Fruit fly (Drosophila melanogaster) whole organism, embryonic: Measurements from ENCODE around the gene lectin-37Db.

Experiments
- BEAF-32 ChIP-seq: fragments of 200-800 bp; sonication (Bioruptor generic); optimal IDR thresholded peaks from 3 replicates; lab custom pipeline; 2017; ENCODE audit warnings: missing biosample characterization, missing genetic modification characterization, mild to moderate bottlenecking, moderate library complexity, missing genetic modification reagents
- Bgb ChIP-seq: fragments of 200-800 bp; sonication (Bioruptor generic); IDR thresholded peaks from 2 replicates; pipeline ENCODE4 v1.3.6; 2022; ENCODE audit warnings: missing biosample characterization, missing genetic modification characterization; ENCODE audit not compliant: partially characterized antibody
- CG10147 ChIP-seq: fragments of 200-800 bp; sonication (Bioruptor generic); optimal IDR thresholded peaks from 2 replicates; lab custom pipeline; 2019; ENCODE audit warnings: missing biosample characterization, mild to moderate bottlenecking, missing genetic modification characterization, moderate library complexity
- CG10959 ChIP-seq: fragments of 200-800 bp; sonication (Bioruptor generic); IDR thresholded peaks from 2 replicates; pipeline ENCODE4 v1.3.6; 2022; ENCODE audit warnings: missing biosample characterization, missing genetic modification characterization
- CG10979 ChIP-seq: fragments of 200-800 bp; sonication (Bioruptor generic); optimal IDR thresholded peaks from 2 replicates; lab custom pipeline; 2018; ENCODE audit warnings: missing biosample characterization, mild to moderate bottlenecking, missing genetic modification characterization, moderate library complexity
- CG11560 ChIP-seq: fragments of 200-800 bp; sonication (Bioruptor generic); IDR thresholded peaks from 3 replicates; pipeline ENCODE4 v1.3.6; 2022; ENCODE audit warnings: missing biosample characterization, missing genetic modification characterization
- CG14014 ChIP-seq: fragments of 200-800 bp; sonication (Bioruptor generic); IDR thresholded peaks from 2 replicates; pipeline ENCODE4 v1.3.6; 2022; ENCODE audit warnings: missing biosample characterization, missing genetic modification characterization
- CG18619 ChIP-seq: fragments of 200-800 bp; sonication (Bioruptor generic); optimal IDR thresholded peaks from 3 replicates; lab custom pipeline; 2017; ENCODE audit warnings: missing biosample characterization, mild to moderate bottlenecking, missing genetic modification characterization
- CG30020 ChIP-seq: fragments of 200-800 bp; optimal IDR thresholded peaks from 2 replicates; lab custom pipeline; 2019; ENCODE audit warnings: missing biosample characterization, mild to moderate bottlenecking, missing genetic modification characterization, moderate library complexity
- CG31365 ChIP-seq: fragments of 200-800 bp; sonication (Bioruptor generic); optimal IDR thresholded peaks from 2 replicates; lab custom pipeline; 2018; ENCODE audit warnings: missing biosample characterization, mild to moderate bottlenecking, missing genetic modification characterization
- CG3163 ChIP-seq: fragments of 200-800 bp; sonication (Bioruptor generic); optimal IDR thresholded peaks from 3 replicates; lab custom pipeline; 2016; ENCODE audit warnings: missing biosample characterization, missing genetic modification characterization
- CG32767 ChIP-seq: fragments of 200-800 bp; sonication (Bioruptor generic); IDR thresholded peaks from 2 replicates; pipeline ENCODE4 v1.3.6; 2022; ENCODE audit warnings: missing biosample characterization, missing genetic modification characterization
- CG32772 ChIP-seq: fragments of 200-800 bp; sonication (Bioruptor generic); IDR thresholded peaks from 2 replicates; pipeline ENCODE4 v1.3.6; 2022; ENCODE audit warnings: missing biosample characterization, missing genetic modification characterization
- CG4282 ChIP-seq: fragments of 200-800 bp; sonication (Bioruptor generic); optimal IDR thresholded peaks from 2 replicates; lab custom pipeline; 2016; ENCODE audit warnings: missing biosample characterization, missing genetic modification characterization
- CG4404 ChIP-seq: fragments of 200-800 bp; sonication (Bioruptor generic); IDR thresholded peaks from 2 replicates; pipeline ENCODE4 v1.3.6; 2022; ENCODE audit warnings: missing biosample characterization, missing genetic modification characterization
- CG4730 ChIP-seq: fragments of 200-800 bp; sonication (Bioruptor generic); IDR thresholded peaks from 2 replicates; pipeline ENCODE4 v1.3.6; 2022; ENCODE audit warnings: missing biosample characterization, missing genetic modification characterization
- CG6654 ChIP-seq: fragments of 200-800 bp; sonication (Bioruptor generic); optimal IDR thresholded peaks from 2 replicates; lab custom pipeline; 2017; ENCODE audit warnings: missing biosample characterization, mild to moderate bottlenecking, missing genetic modification characterization
- CG7786 ChIP-seq: fragments of 200-800 bp; sonication (Bioruptor generic); optimal IDR thresholded peaks from 2 replicates; lab custom pipeline; 2016; ENCODE audit warnings: missing biosample characterization, missing genetic modification characterization
- CG8944 ChIP-seq: fragments of 200-800 bp; sonication (Bioruptor generic); optimal IDR thresholded peaks from 3 replicates; lab custom pipeline; 2016; ENCODE audit warnings: missing biosample characterization, missing genetic modification characterization
- Chrac-16 ChIP-seq: fragments of 200-800 bp; sonication (Bioruptor generic); optimal IDR thresholded peaks from 3 replicates; lab custom pipeline; 2016; ENCODE audit warnings: missing biosample characterization, missing genetic modification characterization
- Dek ChIP-seq: fragments of 200-800 bp; sonication (Bioruptor generic); optimal IDR thresholded peaks from 3 replicates; lab custom pipeline; 2019; ENCODE audit warnings: missing biosample characterization, mild to moderate bottlenecking, missing genetic modification characterization, moderate library complexity
- Dref ChIP-seq: fragments of 200-800 bp; sonication (Bioruptor generic); IDR thresholded peaks from 2 replicates; pipeline ENCODE4 v1.3.6; 2022; ENCODE audit warnings: missing biosample characterization, missing genetic modification characterization
- Elba2 ChIP-seq: fragments of 200-800 bp; sonication (Bioruptor generic); optimal IDR thresholded peaks from 3 replicates; lab custom pipeline; 2016; ENCODE audit warnings: missing biosample characterization, missing genetic modification characterization
- Fer1 ChIP-seq: fragments of 200-800 bp; sonication (Bioruptor generic); optimal IDR thresholded peaks from 2 replicates; lab custom pipeline; 2017; ENCODE audit warnings: missing biosample characterization, mild to moderate bottlenecking, missing genetic modification characterization
- H2.0 ChIP-seq: fragments of 200-800 bp; sonication (Bioruptor generic); IDR thresholded peaks from 2 replicates; pipeline ENCODE4 v1.3.6; 2022; ENCODE audit warnings: missing biosample characterization, missing genetic modification characterization
- Hand ChIP-seq: fragments of 200-800 bp; sonication (Bioruptor generic); optimal IDR thresholded peaks from 2 replicates; lab custom pipeline; 2017; ENCODE audit warnings: mild to moderate bottlenecking, missing biosample characterization, missing genetic modification reagents, missing genetic modification characterization
- Hsf ChIP-seq: fragments of 200-800 bp; sonication (Bioruptor generic); optimal IDR thresholded peaks from 3 replicates; lab custom pipeline; 2016; ENCODE audit warnings: missing biosample characterization, missing genetic modification characterization
- Kr ChIP-seq: fragments of 200-800 bp; sonication (Bioruptor generic); optimal IDR thresholded peaks from 2 replicates; lab custom pipeline; 2017; ENCODE audit warnings: missing biosample characterization, mild to moderate bottlenecking, missing genetic modification characterization
- MTF-1 ChIP-seq: fragments of 200-800 bp; sonication (Bioruptor generic); optimal IDR thresholded peaks from 2 replicates; lab custom pipeline; 2018; ENCODE audit warnings: missing biosample characterization, mild to moderate bottlenecking, missing genetic modification characterization, borderline replicate concordance
- Mes4 ChIP-seq: fragments of 200-800 bp; sonication (Bioruptor generic); optimal IDR thresholded peaks from 2 replicates; lab custom pipeline; 2016; ENCODE audit warnings: missing biosample characterization, missing genetic modification characterization
- Opbp ChIP-seq: fragments of 200-800 bp; sonication (Bioruptor generic); IDR thresholded peaks from 3 replicates; pipeline ENCODE4 v1.3.6; 2022; ENCODE audit warnings: missing biosample characterization, missing genetic modification characterization; ENCODE audit not compliant: partially characterized antibody
- Sin3A ChIP-seq: fragments of >200 bp; optimal IDR thresholded peaks from 2 replicates; lab custom pipeline; 2018
- Taf1 ChIP-seq: fragments of 200-800 bp; sonication (Bioruptor generic); IDR thresholded peaks from 2 replicates; pipeline ENCODE4 v1.3.6; 2022; ENCODE audit warnings: missing biosample characterization, missing genetic modification characterization
- Usf ChIP-seq: fragments of 200-800 bp; sonication (Bioruptor generic); optimal IDR thresholded peaks from 2 replicates; lab custom pipeline; 2017; ENCODE audit warnings: missing genotype, missing biosample characterization, missing genetic modification characterization
- ac ChIP-seq: fragments of 200-800 bp; sonication (Bioruptor generic); optimal IDR thresholded peaks from 3 replicates; lab custom pipeline; 2017; ENCODE audit warnings: missing biosample characterization, mild to moderate bottlenecking, missing genetic modification characterization
- bbx ChIP-seq: fragments of 200-800 bp; sonication (Bioruptor generic); IDR thresholded peaks from 2 replicates; pipeline ENCODE4 v1.3.6; 2022; ENCODE audit warnings: missing biosample characterization, missing genetic modification characterization; ENCODE audit not compliant: partially characterized antibody
- chinmo ChIP-seq: fragments of 200-800 bp; sonication (Bioruptor generic); IDR thresholded peaks from 4 replicates; pipeline ENCODE4 v1.3.6; 2022; ENCODE audit warnings: missing biosample characterization, missing genetic modification characterization; ENCODE audit not compliant: partially characterized antibody
- croc ChIP-seq: fragments of 200-800 bp; sonication (Bioruptor generic); conservative IDR thresholded peaks from 3 replicates; pipeline ENCODE4 v1.3.6; 2022; ENCODE audit warnings: missing biosample characterization, missing genetic modification characterization
- en ChIP-seq: fragments of 200-800 bp; sonication (Bioruptor generic); optimal IDR thresholded peaks from 2 replicates; lab custom pipeline; 2016; ENCODE audit warnings: missing biosample characterization, missing genetic modification characterization
- fd3F ChIP-seq: fragments of 200-800 bp; sonication (Bioruptor generic); optimal IDR thresholded peaks from 2 replicates; lab custom pipeline; 2018; ENCODE audit warnings: missing biosample characterization, mild to moderate bottlenecking, missing genetic modification characterization, moderate library complexity
- ftz-f1 ChIP-seq: fragments of 200-800 bp; sonication (Bioruptor generic); optimal IDR thresholded peaks from 2 replicates; lab custom pipeline; 2016; ENCODE audit warnings: missing biosample characterization, missing genetic modification characterization
- inv ChIP-seq: fragments of 200-800 bp; sonication (Bioruptor generic); IDR thresholded peaks from 2 replicates; pipeline ENCODE4 v1.3.6; 2022; ENCODE audit warnings: missing biosample characterization, missing genetic modification characterization; ENCODE audit not compliant: partially characterized antibody
- kni ChIP-seq: fragments of 200-800 bp; sonication (Bioruptor generic); optimal IDR thresholded peaks from 3 replicates; lab custom pipeline; 2017; ENCODE audit warnings: mild to moderate bottlenecking, missing biosample characterization, missing genetic modification reagents, missing genetic modification characterization
- lola ChIP-seq, 3 experiments: fragments of >200 bp in 2 of 3; fragments of 200-800 bp in 1 of 3; sonication (Bioruptor generic) in 1 of 3; optimal IDR thresholded peaks; 2 replicates each; lab custom pipeline; 2017 to 2019; ENCODE audit warnings: missing biosample characterization in 3 of 3, missing genetic modification characterization in 3 of 3, mild to moderate bottlenecking in 1 of 3, moderate library complexity in 1 of 3
- onecut ChIP-seq: fragments of 200-800 bp; sonication (Bioruptor generic); IDR thresholded peaks from 2 replicates; pipeline ENCODE4 v1.3.6; 2022; ENCODE audit warnings: missing biosample characterization, missing genetic modification characterization
- ro ChIP-seq: fragments of 200-800 bp; sonication (Bioruptor generic); IDR thresholded peaks from 2 replicates; pipeline ENCODE4 v1.3.6; 2022; ENCODE audit warnings: missing biosample characterization, missing genetic modification characterization
- sug ChIP-seq: fragments of 200-800 bp; optimal IDR thresholded peaks from 2 replicates; lab custom pipeline; 2019; ENCODE audit warnings: missing biosample characterization, mild to moderate bottlenecking, missing genetic modification characterization, moderate library complexity
- tna ChIP-seq: fragments of 200-800 bp; sonication (Bioruptor generic); IDR thresholded peaks from 2 replicates; pipeline ENCODE4 v1.3.6; 2022; ENCODE audit warnings: missing biosample characterization, missing genetic modification characterization; ENCODE audit not compliant: partially characterized antibody
- toy ChIP-seq: fragments of 200-800 bp; sonication (Bioruptor generic); IDR thresholded peaks from 2 replicates; pipeline ENCODE4 v1.3.6; 2022; ENCODE audit warnings: missing biosample characterization, missing genetic modification characterization
- ttk ChIP-seq: fragments of 200-800 bp; sonication (Bioruptor generic); IDR thresholded peaks from 2 replicates; pipeline ENCODE4 v2.1.2; 2022; ENCODE audit warnings: missing biosample characterization, missing genetic modification characterization

The lectin-37Db gene

dm6 chr2L:19444734-19445140 is 25.9 kb downstream of the lectin-37Db start, which contains the start of gene Hs2st:
TSS of gene Hs2st (minus strand) at chr2L:19444750.
- TF ChIP-seq CG4282 (GFP tag; lab: Kevin White, UChicago), result peak; percentile 88
- TF ChIP-seq bbx (GFP tag; lab: Robert Waterston, UW), result no peak
- TF ChIP-seq Opbp, result 0 out of 3 replicates have a peak, but pooled peaks have one; percentile 53
- TF ChIP-seq ftz-f1 (GFP tag; lab: Kevin White, UChicago), result peak; percentile 88
- peak; percentile 90 for TF ChIP-seq Usf (GFP tag; lab: Kevin White, UChicago)
- TF ChIP-seq CG18619 (GFP tag; lab: Kevin White, UChicago), result peak; percentile 90
- peak; percentile 77 for TF ChIP-seq CG3163 (GFP tag; lab: Kevin White, UChicago)
- TF ChIP-seq inv (GFP tag; lab: Robert Waterston, UW), result peak; percentile 29; the same call in 1 of the 2 replicates
- TF ChIP-seq Elba2 (GFP tag; lab: Kevin White, UChicago), result peak; percentile 84
- TF ChIP-seq CG32772 (GFP tag; lab: Robert Waterston, UW), result peak; percentile 95
- TF ChIP-seq sug (tag; lab: Kevin White, UChicago), result peak; percentile 94
- TF ChIP-seq chinmo (GFP tag; lab: Robert Waterston, UW), result peak; percentile 79; the same call in 3 of the 4 replicates
- peak; percentile 86 for TF ChIP-seq CG10959 (GFP tag; lab: Robert Waterston, UW)
- TF ChIP-seq CG4730, result peak; percentile 90
- TF ChIP-seq BEAF-32, result peak; percentile 68
- TF ChIP-seq CG31365, result peak; percentile 66
- no peak for TF ChIP-seq tna (GFP tag; lab: Robert Waterston, UW)
- TF ChIP-seq Fer1, result peak; percentile 93
- peak; percentile 97 for TF ChIP-seq Hsf (GFP tag; lab: Kevin White, UChicago)
- peak; percentile 97 for TF ChIP-seq Chrac-16 (GFP tag; lab: Kevin White, UChicago)
- 0 out of 2 replicates have a peak, but pooled peaks have one; percentile 17 for TF ChIP-seq Bgb (GFP tag; lab: Robert Waterston, UW)
- TF ChIP-seq fd3F, result peak; percentile 88
- peak; percentile 45; the same call in 1 of the 2 replicates for TF ChIP-seq toy
- TF ChIP-seq lola (GFP tag; optimal IDR thresholded peaks at IDR 0.05; lab: Kevin White, UChicago), result peak in 1 of 3 experiments; percentile 88
- peak; percentile 83 for TF ChIP-seq CG32767 (GFP tag; lab: Robert Waterston, UW)
- TF ChIP-seq CG4404 (GFP tag; lab: Robert Waterston, UW), result peak; percentile 96
- peak; percentile 90 for TF ChIP-seq H2.0
- TF ChIP-seq CG10979, result peak; percentile 81
- peak; percentile 64 for TF ChIP-seq en (GFP tag; lab: Kevin White, UChicago)
- TF ChIP-seq Taf1, result peak; percentile 90
- TF ChIP-seq ttk, result peak; percentile 86
- peak; percentile 64; the same call in 1 of the 2 replicates for TF ChIP-seq onecut
- TF ChIP-seq CG6654 (GFP tag; lab: Kevin White, UChicago), result peak; percentile 69
- peak; percentile 83 for TF ChIP-seq Mes4 (GFP tag; lab: Kevin White, UChicago)
- TF ChIP-seq CG11560 (tag; lab: Robert Waterston, UW), result peak; percentile 87
- peak; percentile 83 for TF ChIP-seq Dek
- TF ChIP-seq croc (GFP tag; lab: Robert Waterston, UW), result peak; percentile 91
- peak; percentile 41 for TF ChIP-seq Hand
- TF ChIP-seq Dref (GFP tag; lab: Robert Waterston, UW), result peak; percentile 44; the same call in 1 of the 2 replicates
- peak; percentile 42 for TF ChIP-seq MTF-1 (GFP tag; lab: Kevin White, UChicago)
- peak; percentile 95 for TF ChIP-seq CG8944
- peak; percentile 78 for TF ChIP-seq CG30020 (tag; lab: Kevin White, UChicago)
- TF ChIP-seq CG10147, result peak; percentile 91
- TF ChIP-seq Kr, result peak; percentile 93
- peak; percentile 76 for TF ChIP-seq kni (GFP tag; lab: Kevin White, UChicago)
- TF ChIP-seq Sin3A (lab: Kevin White, UChicago), result peak; percentile 98
- peak; percentile 59 for TF ChIP-seq ac
- peak; percentile 70 for TF ChIP-seq ro (GFP tag; lab: Robert Waterston, UW)
- TF ChIP-seq CG14014 (GFP tag; lab: Robert Waterston, UW), result peak; percentile 92
- TF ChIP-seq CG7786 (GFP tag; lab: Kevin White, UChicago), result peak; percentile 96
